Fruit fly (Drosophila melanogaster): ENCODE data around the gene Hsp67Bc.

Gene Hsp67Bc

DNA sequence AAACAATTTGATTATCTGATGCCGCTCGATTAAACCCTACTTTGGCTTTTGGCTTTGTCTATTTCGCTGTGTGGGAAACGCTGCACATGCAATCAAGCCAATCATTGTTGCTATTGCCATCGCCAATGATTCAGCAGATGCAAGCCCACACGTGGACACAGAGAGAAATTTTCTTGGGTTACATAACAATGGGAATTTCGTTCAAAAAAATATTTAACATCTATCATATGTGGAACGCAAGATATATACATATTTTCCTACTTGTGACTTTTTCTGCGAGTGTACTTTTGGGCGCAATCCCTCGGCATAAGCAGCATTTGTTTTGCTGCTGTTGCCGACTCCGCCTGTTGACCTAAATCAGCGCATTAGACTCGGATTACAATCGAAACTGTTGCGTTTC lies 47.0 kb upstream of the Hsp67Bc start (continued):
- TF ChIP-seq danr (GFP tag; IDR thresholded peaks at IDR 0.05) (no peak), Rx (GFP tag; IDR thresholded peaks at IDR 0.05) (no peak), B-H2 (GFP tag; optimal IDR thresholded peaks at IDR 0.05) (no peak), trem (tag; optimal IDR thresholded peaks at IDR 0.05) (no peak), CG7745 (tag; optimal IDR thresholded peaks at IDR 0.05) (no peak), Hr78 (GFP tag; optimal IDR thresholded peaks at IDR 0.05) (no peak), CG17361 (GFP tag; IDR thresholded peaks at IDR 0.05) (no peak), CG6272 (GFP tag; IDR thresholded peaks at IDR 0.05) (no peak), chn (GFP tag; optimal IDR thresholded peaks at IDR 0.05) (no peak), Lhr (GFP tag; optimal IDR thresholded peaks at IDR 0.05) (no peak), Sin3A (optimal IDR thresholded peaks at IDR 0.05) (no peak), tx (GFP tag; optimal IDR thresholded peaks at IDR 0.05) (no peak), Xrp1 (GFP tag; IDR thresholded peaks at IDR 0.05) (peak; percentile 14; the same call in 1 of the 2 replicates), fru (optimal IDR thresholded peaks at IDR 0.05) (no peak), CG16813 (GFP tag; IDR thresholded peaks at IDR 0.05; ENCODE audit: partially characterized antibody) (no peak), peb (GFP tag; IDR thresholded peaks at IDR 0.05) (no peak), CG18262 (tag; optimal IDR thresholded peaks at IDR 0.05) (no peak), Pdp1 (GFP tag; optimal IDR thresholded peaks at IDR 0.05) (peak in 1 of 2 experiments; percentile 71), lab (GFP tag; optimal IDR thresholded peaks at IDR 0.05) (no peak), CG8388 (GFP tag; optimal IDR thresholded peaks at IDR 0.05) (no peak), Drgx (GFP tag; IDR thresholded peaks at IDR 0.05) (peak; percentile 83), CG17359 (tag; optimal IDR thresholded peaks at IDR 0.05) (no peak), dati (GFP tag; IDR thresholded peaks at IDR 0.05) (no peak), Elba2 (GFP tag; optimal IDR thresholded peaks at IDR 0.05) (no peak), dimm (GFP tag; IDR thresholded peaks at IDR 0.05) (no peak), CG1233 (GFP tag; optimal IDR thresholded peaks at IDR 0.05) (no peak), otp (GFP tag; IDR thresholded peaks at IDR 0.05) (no peak; the same call in 2 of the 3 replicates), CG13296 (GFP tag; optimal IDR thresholded peaks at IDR 0.05) (no peak), pfk (GFP tag; optimal IDR thresholded peaks at IDR 0.05) (no peak), CG2120 (GFP tag; optimal IDR thresholded peaks at IDR 0.05) (no peak), ttk (GFP tag; IDR thresholded peaks at IDR 0.05) (0 out of 2 replicates have a peak, but pooled peaks have one; percentile 5), CG7963 (GFP tag; IDR thresholded peaks at IDR 0.05; ENCODE audit: partially characterized antibody) (no peak), Hr39 (optimal IDR thresholded peaks at IDR 0.05) (no peak), CG30431 (GFP tag; optimal IDR thresholded peaks at IDR 0.05) (no peak), HLH4C (GFP tag; IDR thresholded peaks at IDR 0.05; ENCODE audit: partially characterized antibody) (no peak), toy (GFP tag; IDR thresholded peaks at IDR 0.05) (no peak), Fer2 (tag; optimal IDR thresholded peaks at IDR 0.05) (no peak), CG2875 (GFP tag; optimal IDR thresholded peaks at IDR 0.05) (no peak), dmrt99B (tag; optimal IDR thresholded peaks at IDR 0.05) (no peak), inv (GFP tag; IDR thresholded peaks at IDR 0.05; ENCODE audit: partially characterized antibody) (no peak), chif (GFP tag; optimal IDR thresholded peaks at IDR 0.05) (no peak), sima (GFP tag; optimal IDR thresholded peaks at IDR 0.05) (no peak), emc (GFP tag; optimal IDR thresholded peaks at IDR 0.05) (no peak), Fer3 (tag; optimal IDR thresholded peaks at IDR 0.05) (no peak), hth (optimal IDR thresholded peaks at IDR 0.05) (no peak), CG2712 (tag; optimal IDR thresholded peaks at IDR 0.05) (no peak), CG15696 (tag; optimal IDR thresholded peaks at IDR 0.05) (no peak), lbe (GFP tag; optimal IDR thresholded peaks at IDR 0.05) (no peak), CG10147 (GFP tag; optimal IDR thresholded peaks at IDR 0.05) (no peak), B-H1 (GFP tag; IDR thresholded peaks at IDR 0.05) (no peak), CG9437 (GFP tag; optimal IDR thresholded peaks at IDR 0.05) (no peak), CG2889 (GFP tag; IDR thresholded peaks at IDR 0.05) (no peak), sens-2 (GFP tag; IDR thresholded peaks at IDR 0.05) (0 out of 2 replicates have a peak, but pooled peaks have one; percentile 4)

Measured in whole organism, embryonic.